Worm (Caenorhabditis elegans): Measurements from ENCODE around the gene srh-235.
"Not testable (repeated sequence)": the region's sequence is repeated elsewhere in the genome, so short reads cannot be mapped to it uniquely, and the experiment has no call there.

srh-235 gene

DNA sequence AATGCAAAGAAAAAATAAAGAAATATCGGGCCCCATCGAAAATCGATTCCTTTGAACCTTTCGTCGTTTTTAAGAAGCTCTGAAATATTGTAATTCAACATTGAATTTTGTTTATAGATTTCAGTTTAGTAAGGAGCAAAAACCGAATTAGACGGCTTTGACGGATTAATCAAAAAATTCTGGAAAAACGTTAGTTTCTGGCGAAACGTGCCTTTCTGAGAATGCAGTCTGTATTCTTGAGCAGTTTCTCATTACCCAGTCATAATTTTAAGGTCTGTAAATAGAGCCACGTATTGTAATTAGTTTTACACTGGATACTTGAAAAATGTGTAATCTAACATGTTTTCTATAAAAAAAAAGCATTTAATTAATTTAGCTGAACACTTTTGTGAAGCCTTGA is 11.4 kb downstream of the srh-235 start, which contains the start of gene srz-48:
srz-48 (minus strand) TSS at position 101 of the 400 bp plus-strand sequence.
- no peak for TF ChIP-seq dmd-4 (tag; optimal IDR thresholded peaks at IDR 0.05)
- no peak for TF ChIP-seq alr-1 (tag; optimal IDR thresholded peaks at IDR 0.05)
- no peak for TF ChIP-seq ama-1 (optimal IDR thresholded peaks at IDR 0.05)
- no peak for TF ChIP-seq R02D3.7 (tag; optimal IDR thresholded peaks at IDR 0.05)
- no peak for TF ChIP-seq elt-3 (tag; optimal IDR thresholded peaks at IDR 0.05)
- no peak for TF ChIP-seq unc-62 (GFP tag; optimal IDR thresholded peaks at IDR 0.05)
- TF ChIP-seq nhr-11 (tag; optimal IDR thresholded peaks at IDR 0.05): no peak
- TF ChIP-seq lsy-2 (tag; optimal IDR thresholded peaks at IDR 0.05): no peak
- no peak for TF ChIP-seq unc-55 (GFP tag; optimal IDR thresholded peaks at IDR 0.05)
- TF ChIP-seq crh-2 (tag; optimal IDR thresholded peaks at IDR 0.05): no peak
- no peak for TF ChIP-seq sma-3 (GFP tag; optimal IDR thresholded peaks at IDR 0.05)
- no peak for TF ChIP-seq F13H6.1 (tag; optimal IDR thresholded peaks at IDR 0.05)
- TF ChIP-seq egl-27 (tag; optimal IDR thresholded peaks at IDR 0.05): no peak
- no peak for TF ChIP-seq ztf-11 (tag; optimal IDR thresholded peaks at IDR 0.05)
- no peak for TF ChIP-seq nhr-25 (tag; optimal IDR thresholded peaks at IDR 0.05)
- TF ChIP-seq Y55F3AM.14 (GFP tag; optimal IDR thresholded peaks at IDR 0.05): no peak
- TF ChIP-seq sma-9 (GFP tag; optimal IDR thresholded peaks at IDR 0.05): no peak
- TF ChIP-seq sma-9 (tag; optimal IDR thresholded peaks at IDR 0.05): no peak
- TF ChIP-seq lin-11 (tag; optimal IDR thresholded peaks at IDR 0.05): no peak
- TF ChIP-seq mbf-1 (tag; optimal IDR thresholded peaks at IDR 0.05): no peak

DNA sequence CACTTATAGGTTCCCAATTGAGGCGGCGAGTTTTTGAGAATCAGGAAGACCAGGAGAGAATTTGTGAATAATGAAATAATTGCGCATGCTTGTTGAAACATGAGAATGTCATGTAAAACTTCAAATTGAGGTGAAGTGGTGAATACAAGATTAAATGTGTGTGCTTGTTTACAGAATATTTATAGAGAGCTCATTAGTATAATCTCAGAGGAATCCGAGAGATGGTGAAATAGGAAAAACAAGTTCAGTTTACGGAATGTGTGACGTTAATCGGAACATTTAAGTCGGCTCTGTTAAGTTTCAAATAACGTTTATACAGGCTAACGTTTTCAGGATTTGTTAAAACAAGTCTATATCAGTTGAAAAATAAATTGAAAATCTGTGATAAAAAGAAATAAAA is 13.4 kb downstream of the srh-235 start, which contains the start of gene str-200:
str-200 (minus strand) TSS at position 101 of the 400 bp plus-strand sequence.
- no peak for TF ChIP-seq sem-4 (tag; optimal IDR thresholded peaks at IDR 0.05)
- TF ChIP-seq ceh-16 (tag; optimal IDR thresholded peaks at IDR 0.05): no peak
- TF ChIP-seq nhr-21 (tag; optimal IDR thresholded peaks at IDR 0.05): no peak
- TF ChIP-seq sma-3 (GFP tag; optimal IDR thresholded peaks at IDR 0.05): no peak
- TF ChIP-seq nhr-129 (tag; optimal IDR thresholded peaks at IDR 0.05): no peak
- no peak for TF ChIP-seq F13H6.1 (tag; optimal IDR thresholded peaks at IDR 0.05)
- TF ChIP-seq snpc-4 (tag; optimal IDR thresholded peaks at IDR 0.05): no peak

DNA sequence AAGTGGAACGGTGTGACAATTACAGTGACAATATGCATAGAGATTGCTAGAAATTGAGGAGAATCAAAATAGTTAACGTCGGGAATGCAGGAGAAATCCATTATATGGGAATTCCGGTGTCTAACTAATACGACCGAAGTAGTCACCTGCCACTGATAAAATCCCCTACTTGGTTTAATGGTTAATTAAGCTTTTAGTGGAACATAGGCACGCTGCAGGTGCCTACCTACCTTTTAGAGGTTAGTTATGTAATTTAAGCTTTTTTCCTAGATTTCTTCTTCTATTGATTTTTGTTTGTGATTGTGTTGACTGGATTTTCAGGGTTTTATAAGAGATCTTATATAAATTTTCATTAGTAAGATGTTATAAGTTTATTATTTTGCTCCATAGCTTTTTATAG is 15.3 kb downstream of the srh-235 start, which contains the start of gene srh-203:
srh-203 (minus strand) TSS at position 101 of the 400 bp plus-strand sequence.
- TF ChIP-seq zag-1, nhr-21, nhr-129 (tag; optimal IDR thresholded peaks at IDR 0.05): not testable (repeated sequence)

DNA sequence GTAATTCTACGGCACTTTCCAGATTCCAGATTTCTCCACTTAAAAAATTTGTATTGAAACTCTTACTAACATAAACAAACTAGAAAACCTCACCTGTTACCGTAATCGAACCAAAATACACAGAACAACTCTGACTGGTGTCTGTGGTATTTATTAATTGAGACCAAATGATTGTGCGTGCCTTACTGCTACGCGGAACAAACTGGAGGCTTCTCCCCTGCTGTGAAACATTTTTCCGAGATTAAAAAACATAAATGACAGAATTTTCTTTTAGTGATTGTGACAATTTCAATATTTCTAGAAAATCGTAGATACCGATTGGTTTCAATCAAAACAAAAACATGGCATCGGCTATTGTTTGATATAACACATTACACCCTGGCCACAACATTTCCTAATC is 21.6 kb downstream of the srh-235 start:
- TF ChIP-seq ZK546.5 (tag; optimal IDR thresholded peaks at IDR 0.05) (no peak), lin-39 (tag; optimal IDR thresholded peaks at IDR 0.05) (no peak), skn-1 (tag; optimal IDR thresholded peaks at IDR 0.05) (no peak), nhr-129 (tag; optimal IDR thresholded peaks at IDR 0.05) (no peak)

DNA sequence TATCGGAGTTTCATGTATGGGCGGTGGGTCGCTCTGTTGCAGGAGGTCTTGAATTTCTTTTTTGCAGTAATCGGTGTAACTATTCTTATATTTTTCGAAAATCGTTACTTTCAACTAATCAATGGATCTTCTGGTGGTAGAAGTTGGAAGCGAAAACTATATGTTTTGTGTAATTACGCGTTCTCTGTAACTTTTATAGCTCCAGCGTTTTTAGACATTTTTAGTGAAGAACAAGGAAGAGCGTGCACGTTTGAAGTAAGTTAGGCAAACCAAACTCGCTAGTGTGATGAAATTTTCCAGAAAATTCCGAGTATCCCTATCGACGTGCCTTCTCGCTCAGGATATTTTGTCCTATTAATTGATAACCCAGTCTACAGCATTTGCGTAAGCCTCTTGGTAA is 32.1 kb downstream of the srh-235 start, which contains the start of gene srh-154:
srh-154 (plus strand) TSS at position 301 of the 400 bp plus-strand sequence.
- TF ChIP-seq lin-11 (tag; optimal IDR thresholded peaks at IDR 0.05) (no peak), mab-5 (tag; optimal IDR thresholded peaks at IDR 0.05) (no peak), zag-1 (tag; optimal IDR thresholded peaks at IDR 0.05) (no peak), ztf-1 (GFP tag; conservative IDR thresholded peaks at IDR 0.05) (no peak), ama-1 (optimal IDR thresholded peaks at IDR 0.05) (no peak), nhr-10 (tag; optimal IDR thresholded peaks at IDR 0.05) (no peak), sem-4 (tag; optimal IDR thresholded peaks at IDR 0.05) (no peak), ceh-82 (tag; optimal IDR thresholded peaks at IDR 0.05) (no peak), egl-27 (tag; optimal IDR thresholded peaks at IDR 0.05) (no peak), nhr-23 (tag; optimal IDR thresholded peaks at IDR 0.05) (no peak), R02D3.7 (tag; optimal IDR thresholded peaks at IDR 0.05) (no peak), alr-1 (tag; optimal IDR thresholded peaks at IDR 0.05) (no peak), mdl-1 (tag; optimal IDR thresholded peaks at IDR 0.05) (no peak), ztf-11 (tag; optimal IDR thresholded peaks at IDR 0.05) (no peak), fos-1 (tag; optimal IDR thresholded peaks at IDR 0.05) (no peak), C34F6.9 (tag; optimal IDR thresholded peaks at IDR 0.05) (no peak), nhr-25 (tag; optimal IDR thresholded peaks at IDR 0.05) (no peak)

Measured in whole organism, L2 larva.